Worm (Caenorhabditis elegans) whole organism, L1 larva: ENCODE data around the gene F44E5.15.

Source experiments
- C16A3.4 ChIP-seq: fragments of 150-350 bp; optimal IDR thresholded peaks from 2 replicates; lab custom pipeline; 2014; ENCODE audit warnings: missing biosample characterization, missing genetic modification characterization
- C34B4.2 ChIP-seq: sonication (generic microtip); optimal IDR thresholded peaks from 2 replicates; lab custom pipeline; 2017; ENCODE audit warnings: mild to moderate bottlenecking, missing genetic modification characterization, missing compliant biosample characterization
- F16B12.6 ChIP-seq: fragments of 150-350 bp; optimal IDR thresholded peaks from 2 replicates; lab custom pipeline; 2014; ENCODE audit warnings: missing biosample characterization, missing genetic modification characterization
- Y116A8C.19 ChIP-seq: sonication (generic microtip); optimal IDR thresholded peaks from 2 replicates; lab custom pipeline; 2016; ENCODE audit warnings: missing compliant biosample characterization, missing genetic modification characterization, borderline replicate concordance
- aha-1 ChIP-seq: fragments of 150-350 bp; optimal IDR thresholded peaks from 2 replicates; lab custom pipeline; 2014; ENCODE audit warnings: missing biosample characterization, missing genetic modification characterization
- alr-1 ChIP-seq: fragments of 200-800 bp; sonication (Bioruptor generic); optimal IDR thresholded peaks from 2 replicates; lab custom pipeline; 2018; ENCODE audit warnings: borderline replicate concordance, mild to moderate bottlenecking, missing genetic modification characterization, missing compliant biosample characterization
- aly-2 ChIP-seq: fragments of 150-350 bp; optimal IDR thresholded peaks from 2 replicates; lab custom pipeline; 2014; ENCODE audit warnings: missing biosample characterization, missing genetic modification characterization
- blmp-1 ChIP-seq: fragments of 150-350 bp; optimal IDR thresholded peaks from 2 replicates; lab custom pipeline; 2014; ENCODE audit warnings: missing biosample characterization, missing genetic modification characterization
- ceh-8 ChIP-seq: fragments of 200-800 bp; sonication (Bioruptor generic); optimal IDR thresholded peaks from 2 replicates; lab custom pipeline; 2018; ENCODE audit warnings: mild to moderate bottlenecking, missing genetic modification characterization, moderate library complexity, missing compliant biosample characterization
- ces-1 ChIP-seq: fragments of 150-350 bp; optimal IDR thresholded peaks from 2 replicates; lab custom pipeline; 2014; ENCODE audit warnings: missing biosample characterization, missing genetic modification reagents, missing genetic modification characterization
- dpl-1 ChIP-seq, 3 experiments: fragments of 150-350 bp in 2 of 3; sonication (generic microtip) in 1 of 3; optimal IDR thresholded peaks; 2 replicates each; lab custom pipeline; 2014 to 2017; ENCODE audit warnings: missing biosample characterization in 3 of 3, missing genetic modification characterization in 3 of 3, missing genetic modification reagents in 3 of 3
- efl-1 ChIP-seq, 4 experiments: fragments of 150-350 bp; optimal IDR thresholded peaks in 3 of 4; peaks in 1 of 4; 1 replicate in 1 of 4; 2 replicates in 3 of 4; lab custom pipeline; 2014; ENCODE audit warnings: missing biosample characterization in 2 of 4, missing genetic modification characterization in 2 of 4, missing genetic modification reagents in 2 of 4
- elt-2 ChIP-seq: sonication (generic microtip); optimal IDR thresholded peaks from 2 replicates; lab custom pipeline; 2016; ENCODE audit warnings: missing genetic modification characterization, mild to moderate bottlenecking, inconsistent platforms, missing compliant biosample characterization, missing genetic modification reagents
- elt-3 ChIP-seq, 6 experiments: fragments of 150-350 bp in 1 of 6; sonication (generic microtip); optimal IDR thresholded peaks; 2 replicates each; lab custom pipeline; 2017 to 2018; ENCODE audit warnings: missing biosample characterization in 6 of 6, missing genetic modification characterization in 6 of 6, inconsistent platforms in 1 of 6
- ets-5 ChIP-seq: fragments of 200-800 bp; sonication (Bioruptor generic); IDR thresholded peaks from 2 replicates; pipeline ENCODE4 v1.3.6; 2022; ENCODE audit warnings: missing genetic modification characterization, missing compliant biosample characterization
- fkh-10 ChIP-seq: sonication (generic microtip); optimal IDR thresholded peaks from 2 replicates; lab custom pipeline; 2017; ENCODE audit warnings: missing biosample characterization, missing genetic modification reagents, missing genetic modification characterization
- fkh-8 ChIP-seq: sonication (generic microtip); optimal IDR thresholded peaks from 2 replicates; lab custom pipeline; 2016; ENCODE audit warnings: mild to moderate bottlenecking, missing genetic modification characterization, missing compliant biosample characterization
- fos-1 ChIP-seq: fragments of 150-350 bp; optimal IDR thresholded peaks from 2 replicates; lab custom pipeline; 2014; ENCODE audit warnings: missing biosample characterization, missing genetic modification characterization
- hlh-17 ChIP-seq: fragments of 200-800 bp; sonication (Bioruptor generic); optimal IDR thresholded peaks from 2 replicates; lab custom pipeline; 2018; ENCODE audit warnings: missing genetic modification characterization, mild to moderate bottlenecking, missing compliant biosample characterization, moderate library complexity, borderline replicate concordance
- irx-1 ChIP-seq: sonication (generic microtip); optimal IDR thresholded peaks from 2 replicates; lab custom pipeline; 2016; ENCODE audit warnings: missing genetic modification characterization, missing compliant biosample characterization
- isw-1 ChIP-seq: fragments of 200-800 bp; sonication (Bioruptor generic); IDR thresholded peaks from 2 replicates; pipeline ENCODE4 v1.3.6; 2022; ENCODE audit warnings: missing genetic modification characterization, missing compliant biosample characterization
- jun-1 ChIP-seq: fragments of 150-350 bp; optimal IDR thresholded peaks from 2 replicates; lab custom pipeline; 2014; ENCODE audit warnings: missing biosample characterization, missing genetic modification reagents, missing genetic modification characterization
- lin-13 ChIP-seq: fragments of 150-350 bp; optimal IDR thresholded peaks from 2 replicates; lab custom pipeline; 2014; ENCODE audit warnings: missing biosample characterization, missing genetic modification reagents, missing genetic modification characterization
- lin-39 ChIP-seq: fragments of 150-350 bp; optimal IDR thresholded peaks from 2 replicates; lab custom pipeline; 2014; ENCODE audit warnings: missing biosample characterization, missing genetic modification reagents, missing genetic modification characterization
- lsy-2 ChIP-seq, 2 experiments: fragments of 150-350 bp; optimal IDR thresholded peaks; 2 replicates each; lab custom pipeline; 2014; ENCODE audit warnings: missing biosample characterization in 2 of 2, missing genetic modification characterization in 2 of 2
- mab-9 ChIP-seq: fragments of 200-800 bp; sonication (Bioruptor generic); IDR thresholded peaks from 2 replicates; pipeline ENCODE4 v1.3.6; 2022; ENCODE audit warnings: missing genetic modification reagents, missing genetic modification characterization, missing compliant biosample characterization
- mef-2 ChIP-seq: fragments of 150-350 bp; optimal IDR thresholded peaks from 2 replicates; lab custom pipeline; 2014; ENCODE audit warnings: missing biosample characterization, missing genetic modification characterization
- mep-1 ChIP-seq: fragments of 150-350 bp; optimal IDR thresholded peaks from 2 replicates; lab custom pipeline; 2014; ENCODE audit warnings: missing biosample characterization, missing genetic modification characterization
- nhr-12 ChIP-seq: sonication (generic microtip); optimal IDR thresholded peaks from 2 replicates; lab custom pipeline; 2017; ENCODE audit warnings: missing biosample characterization, missing genetic modification characterization
- nhr-28 ChIP-seq: fragments of 150-350 bp; optimal IDR thresholded peaks from 2 replicates; lab custom pipeline; 2014; ENCODE audit warnings: missing biosample characterization, missing genetic modification characterization
- nhr-47 ChIP-seq: sonication (generic microtip); optimal IDR thresholded peaks from 2 replicates; lab custom pipeline; 2016; ENCODE audit warnings: mild to moderate bottlenecking, missing genetic modification characterization, moderate library complexity, missing compliant biosample characterization
- nhr-76 ChIP-seq: sonication (generic microtip); optimal IDR thresholded peaks from 2 replicates; lab custom pipeline; 2017; ENCODE audit warnings: missing biosample characterization, missing genetic modification characterization
- nhr-77 ChIP-seq: fragments of 150-350 bp; optimal IDR thresholded peaks from 2 replicates; lab custom pipeline; 2014; ENCODE audit warnings: missing biosample characterization, missing genetic modification characterization
- nhr-84 ChIP-seq: sonication (generic microtip); optimal IDR thresholded peaks from 2 replicates; lab custom pipeline; 2017; ENCODE audit warnings: missing biosample characterization, missing genetic modification characterization
- nhr-85 ChIP-seq: sonication (generic microtip); peaks from one replicate; lab custom pipeline; 2016; ENCODE audit warnings: missing genetic modification characterization, inconsistent platforms, missing compliant biosample characterization
- nhr-90 ChIP-seq: sonication (generic microtip); optimal IDR thresholded peaks from 2 replicates; lab custom pipeline; 2016; ENCODE audit warnings: mild to moderate bottlenecking, missing genetic modification characterization, missing compliant biosample characterization; ENCODE audit not compliant: poor library complexity
- pax-3 ChIP-seq: fragments of 200-800 bp; sonication (Bioruptor generic); optimal IDR thresholded peaks from 2 replicates; lab custom pipeline; 2018; ENCODE audit warnings: mild to moderate bottlenecking, missing genetic modification characterization, moderate library complexity, missing compliant biosample characterization
- rnt-1 ChIP-seq: sonication (generic microtip); optimal IDR thresholded peaks from 2 replicates; lab custom pipeline; 2016; ENCODE audit warnings: mild to moderate bottlenecking, missing genetic modification characterization, moderate library complexity, missing compliant biosample characterization
- skn-1 ChIP-seq: fragments of 150-350 bp; optimal IDR thresholded peaks from 2 replicates; lab custom pipeline; 2014; ENCODE audit warnings: missing biosample characterization, missing genetic modification characterization
- sox-4 ChIP-seq: sonication (generic microtip); optimal IDR thresholded peaks from 2 replicates; lab custom pipeline; 2016; ENCODE audit warnings: missing genetic modification characterization, missing compliant biosample characterization
- sptf-1 ChIP-seq: fragments of 150-350 bp; optimal IDR thresholded peaks from 2 replicates; lab custom pipeline; 2014; ENCODE audit warnings: missing biosample characterization, missing genetic modification characterization
- swsn-7 ChIP-seq: sonication (generic microtip); optimal IDR thresholded peaks from 2 replicates; lab custom pipeline; 2016; ENCODE audit warnings: missing genetic modification characterization, missing compliant biosample characterization
- tbx-2 ChIP-seq: sonication (generic microtip); optimal IDR thresholded peaks from 2 replicates; lab custom pipeline; 2016; ENCODE audit warnings: missing genetic modification characterization, missing compliant biosample characterization
- unc-130 ChIP-seq: fragments of 150-350 bp; optimal IDR thresholded peaks from 2 replicates; lab custom pipeline; 2017; ENCODE audit warnings: missing biosample characterization, missing genetic modification characterization, inconsistent platforms
- unc-30 ChIP-seq: sonication (generic microtip); optimal IDR thresholded peaks from 2 replicates; lab custom pipeline; 2017; ENCODE audit warnings: missing biosample characterization, missing genetic modification characterization
- unc-62 ChIP-seq: fragments of 150-350 bp; optimal IDR thresholded peaks from 2 replicates; lab custom pipeline; 2014; ENCODE audit warnings: missing biosample characterization, missing genetic modification reagents, missing genetic modification characterization
- unc-86 ChIP-seq: sonication (generic microtip); optimal IDR thresholded peaks from 2 replicates; lab custom pipeline; 2016; ENCODE audit warnings: missing genetic modification characterization, missing compliant biosample characterization
- unc-98 ChIP-seq: fragments of 200-800 bp; sonication (Bioruptor generic); IDR thresholded peaks from 2 replicates; pipeline ENCODE4 v1.3.6; 2022; ENCODE audit warnings: missing genetic modification characterization, missing compliant biosample characterization
- vab-15 ChIP-seq: sonication (generic microtip); optimal IDR thresholded peaks from 2 replicates; lab custom pipeline; 2017; ENCODE audit warnings: missing genotype, mild to moderate bottlenecking, missing genetic modification characterization, missing compliant biosample characterization
- zag-1 ChIP-seq: fragments of 150-350 bp; optimal IDR thresholded peaks from 2 replicates; lab custom pipeline; 2014; ENCODE audit warnings: missing biosample characterization, missing genetic modification characterization
- zip-4 ChIP-seq: fragments of 200-800 bp; sonication (Bioruptor generic); optimal IDR thresholded peaks from 2 replicates; lab custom pipeline; 2018; ENCODE audit warnings: mild to moderate bottlenecking, missing genetic modification characterization, moderate library complexity, missing compliant biosample characterization
- ztf-11 ChIP-seq, 2 experiments: sonication (generic microtip); optimal IDR thresholded peaks; 2 replicates each; lab custom pipeline; 2016 to 2017; ENCODE audit warnings: missing genetic modification characterization in 2 of 2, missing biosample characterization in 1 of 2, missing compliant biosample characterization in 1 of 2
- ztf-4 ChIP-seq: fragments of 150-350 bp; optimal IDR thresholded peaks from 2 replicates; lab custom pipeline; 2014; ENCODE audit warnings: missing biosample characterization, missing genetic modification characterization

The F44E5.15 gene

ce11 chrII:11756684-11757107 lies 15.8 kb upstream of the F44E5.15 start (continued):
- no peak for TF ChIP-seq Y116A8C.19 (tag; lab: Kevin White, UChicago)
- no peak for TF ChIP-seq C34B4.2 (tag; lab: Kevin White, UChicago)
- no peak for TF ChIP-seq unc-130 (tag; lab: Kevin White, UChicago)
- TF ChIP-seq ceh-8 (GFP tag; lab: Kevin White, UChicago): no peak
- TF ChIP-seq mep-1 (tag; lab: Kevin White, UChicago): peak; percentile 98
- no peak for TF ChIP-seq hlh-17 (GFP tag; lab: Kevin White, UChicago)
- TF ChIP-seq skn-1 (tag; lab: Kevin White, UChicago): peak; percentile 91
- no peak for TF ChIP-seq irx-1 (tag; lab: Kevin White, UChicago)
- TF ChIP-seq rnt-1 (tag; lab: Kevin White, UChicago): peak; percentile 40
- peak; percentile 46 for TF ChIP-seq mef-2 (tag; lab: Kevin White, UChicago)
- no peak for TF ChIP-seq vab-15
- TF ChIP-seq nhr-84 (tag; lab: Kevin White, UChicago): no peak
- TF ChIP-seq jun-1 (tag; lab: Kevin White, UChicago): no peak
- TF ChIP-seq nhr-77 (tag; lab: Kevin White, UChicago): no peak
- TF ChIP-seq fkh-8 (tag; lab: Kevin White, UChicago): peak; percentile 82
- TF ChIP-seq zag-1 (tag; lab: Kevin White, UChicago): no peak
- peak; percentile 84 for TF ChIP-seq mab-9 (GFP tag; lab: Robert Waterston, UW)
- no peak for TF ChIP-seq ces-1 (GFP tag; lab: Kevin White, UChicago)
- no peak for TF ChIP-seq efl-1 (optimal IDR thresholded peaks at IDR 0.05; lab: Kevin White, UChicago)
- peak in 1 of 2 experiments; percentile 20 for TF ChIP-seq efl-1 (GFP tag; optimal IDR thresholded peaks at IDR 0.05 in 1 of 2; lab: Kevin White, UChicago)
- no peak for TF ChIP-seq aha-1 (tag; lab: Kevin White, UChicago)
- TF ChIP-seq fos-1 (tag; lab: Kevin White, UChicago): no peak
- no peak for TF ChIP-seq nhr-28 (tag; lab: Kevin White, UChicago)
- TF ChIP-seq nhr-90 (tag; lab: Kevin White, UChicago): peak; percentile 3
- no peak for TF ChIP-seq nhr-76
- TF ChIP-seq unc-86 (tag; lab: Kevin White, UChicago): peak; percentile 50
- TF ChIP-seq ztf-4: peak; percentile 81
- no peak for TF ChIP-seq blmp-1 (tag; lab: Kevin White, UChicago)
- TF ChIP-seq swsn-7: peak; percentile 35
- peak in 1 of 2 experiments; percentile 86 for TF ChIP-seq lsy-2 (tag; optimal IDR thresholded peaks at IDR 0.05; lab: Kevin White, UChicago)
- TF ChIP-seq dpl-1 (GFP tag; optimal IDR thresholded peaks at IDR 0.05; lab: Kevin White, UChicago): peak in 2 of 3 experiments; percentile 39 to 58
- peak; percentile 28 for TF ChIP-seq lin-13 (GFP tag; lab: Kevin White, UChicago)
- TF ChIP-seq F16B12.6 (tag; lab: Kevin White, UChicago): no peak
- TF ChIP-seq nhr-47 (tag; lab: Kevin White, UChicago): peak; percentile 10
- no peak for TF ChIP-seq C16A3.4 (tag; lab: Kevin White, UChicago)
- TF ChIP-seq aly-2 (tag; lab: Kevin White, UChicago): peak; percentile 100
- TF ChIP-seq ets-5 (GFP tag; lab: Robert Waterston, UW): no peak
- TF ChIP-seq elt-2 (tag; lab: Kevin White, UChicago): no peak
- peak; percentile 22 for TF ChIP-seq pax-3 (tag; lab: Kevin White, UChicago)
- TF ChIP-seq nhr-85 (tag; lab: Kevin White, UChicago): peak; percentile 77
- TF ChIP-seq alr-1 (tag; lab: Kevin White, UChicago): no peak
- TF ChIP-seq tbx-2 (tag; lab: Kevin White, UChicago): no peak
- no peak for TF ChIP-seq lin-39
- TF ChIP-seq sptf-1 (tag; lab: Kevin White, UChicago): no peak
- no peak for TF ChIP-seq unc-98
- no peak for TF ChIP-seq nhr-12
- no peak for TF ChIP-seq zip-4 (GFP tag; lab: Kevin White, UChicago)
- peak in 1 of 2 experiments; percentile 26 for TF ChIP-seq ztf-11 (tag; optimal IDR thresholded peaks at IDR 0.05; lab: Kevin White, UChicago)
- peak in 1 of 6 experiments; percentile 73 for TF ChIP-seq elt-3 (tag; optimal IDR thresholded peaks at IDR 0.05; lab: Kevin White, UChicago)
- no peak for TF ChIP-seq sox-4 (tag; lab: Kevin White, UChicago)
- TF ChIP-seq unc-62: no peak
- no peak for TF ChIP-seq unc-30
- TF ChIP-seq fkh-10: no peak
- TF ChIP-seq isw-1 (GFP tag; lab: Robert Waterston, UW): no peak
